Worm (Caenorhabditis elegans) whole organism, L2 larva: Measurements from ENCODE around the gene dpy-8.

ENCODE experiments used
- ama-1 ChIP-seq: fragments of 150-350 bp; optimal IDR thresholded peaks from 2 replicates; lab custom pipeline; 2018; ENCODE audit warnings: inconsistent platforms
- egl-27 ChIP-seq: sonication (generic microtip); optimal IDR thresholded peaks from 3 replicates; lab custom pipeline; 2017; ENCODE audit warnings: missing biosample characterization, missing genetic modification reagents, missing genetic modification characterization
- elt-3 ChIP-seq: sonication (generic microtip); optimal IDR thresholded peaks from 2 replicates; lab custom pipeline; 2017; ENCODE audit warnings: missing biosample characterization, missing genetic modification characterization
- lin-39 ChIP-seq: fragments of 150-350 bp; optimal IDR thresholded peaks from 2 replicates; lab custom pipeline; 2014; ENCODE audit warnings: missing biosample characterization, missing genetic modification reagents, missing genetic modification characterization
- mbf-1 ChIP-seq: sonication (generic microtip); optimal IDR thresholded peaks from 2 replicates; lab custom pipeline; 2017; ENCODE audit warnings: missing biosample characterization, missing genetic modification characterization
- nhr-11 ChIP-seq: fragments of 150-350 bp; optimal IDR thresholded peaks from 2 replicates; lab custom pipeline; 2014; ENCODE audit warnings: missing biosample characterization, missing genetic modification characterization
- ztf-1 ChIP-seq: fragments of 200-800 bp; sonication (Bioruptor generic); conservative IDR thresholded peaks from 2 replicates; pipeline ENCODE4 v1.3.6; 2022; ENCODE audit warnings: missing genetic modification characterization, missing compliant biosample characterization
- ztf-4 ChIP-seq: fragments of 150-350 bp; optimal IDR thresholded peaks from 2 replicates; lab custom pipeline; 2014; ENCODE audit warnings: missing biosample characterization, missing genetic modification characterization

DNA sequence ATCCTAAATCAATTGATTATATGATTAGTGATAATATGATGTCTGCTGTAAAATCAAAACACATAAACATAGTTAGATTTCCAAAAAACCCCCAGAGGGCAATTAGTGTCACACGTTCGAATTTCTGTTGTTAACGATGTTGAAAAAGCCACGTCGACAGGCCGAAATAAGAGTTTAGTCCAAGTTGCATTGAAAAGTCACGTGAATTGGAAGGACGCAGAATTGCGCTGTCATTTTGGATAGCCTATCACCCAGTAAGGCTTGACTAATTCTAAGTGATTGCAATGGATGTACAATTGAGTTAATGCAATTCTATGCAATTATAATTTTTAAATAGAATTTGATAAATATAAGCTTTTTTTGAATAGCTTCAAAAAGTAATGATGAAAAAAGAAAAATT lies 14.7 kb downstream of the dpy-8 start:
- no peak for TF ChIP-seq ztf-1 (GFP tag; lab: Robert Waterston, UW)
- TF ChIP-seq egl-27 (tag; lab: Kevin White, UChicago): no peak
- TF ChIP-seq ztf-4 (tag; lab: Kevin White, UChicago): no peak
- no peak for TF ChIP-seq elt-3 (tag; lab: Kevin White, UChicago)
- no peak for TF ChIP-seq mbf-1 (tag; lab: Kevin White, UChicago)
- TF ChIP-seq lin-39: no peak
- TF ChIP-seq nhr-11 (tag; lab: Kevin White, UChicago): no peak
- no peak for TF ChIP-seq ama-1
